Worm (Caenorhabditis elegans) whole organism, L4/young adult: ENCODE measurements around the gene fbxb-74.
A peak's percentile ranks its signal among the peaks of the same experiment; 100 is the strongest.

Experiments
- W03F9.2 ChIP-seq: fragments of 150-350 bp; optimal IDR thresholded peaks from 2 replicates; lab custom pipeline; 2014; ENCODE audit warnings: missing biosample characterization, missing genetic modification characterization
- dao-5 ChIP-seq: sonication (generic microtip); optimal IDR thresholded peaks from 2 replicates; lab custom pipeline; 2016; ENCODE audit warnings: missing genotype, missing genetic modification characterization, moderate library complexity, missing compliant biosample characterization
- him-1 ChIP-seq: sonication (generic microtip); optimal IDR thresholded peaks from 2 replicates; lab custom pipeline; 2016; ENCODE audit warnings: missing genotype, missing genetic modification reagents, missing genetic modification characterization, missing compliant biosample characterization

fbxb-74 gene

ce11 chrIV:4406054-4406539 lies 33.0 kb downstream of the fbxb-74 start:
- TF ChIP-seq dao-5 (tag; lab: Kevin White, UChicago) (no peak), him-1 (tag; lab: Kevin White, UChicago) (peak; percentile 24), W03F9.2 (tag; lab: Kevin White, UChicago) (no peak)

- no peak for TF ChIP-seq W03F9.2 (tag; lab: Kevin White, UChicago)
Measured at ce11 chrIV:4405126-4405525, 34.0 kb downstream of the fbxb-74 start, which contains the start of gene Y24D9A.7. Gene Y24D9A.7 (minus strand): TSS chrIV:4405171.

ce11 chrIV:4403870-4404269 lies 35.2 kb downstream of the fbxb-74 start:
- TF ChIP-seq him-1 (tag; lab: Kevin White, UChicago) (no peak), dao-5 (tag; lab: Kevin White, UChicago) (no peak), W03F9.2 (tag; lab: Kevin White, UChicago) (no peak)

ce11 chrIV:4402413-4402812 lies 36.7 kb downstream of the fbxb-74 start:
- no peak for TF ChIP-seq him-1 (tag; lab: Kevin White, UChicago)
- TF ChIP-seq W03F9.2 (tag; lab: Kevin White, UChicago): no peak
- no peak for TF ChIP-seq dao-5 (tag; lab: Kevin White, UChicago)

ce11 chrIV:4400350-4401326 lies 38.5 kb downstream of the fbxb-74 start, which contains the start of gene Y24D9A.6:
Gene Y24D9A.6 (minus strand): TSS chrIV:4400400.
- no peak for TF ChIP-seq him-1 (tag; lab: Kevin White, UChicago)
- no peak for TF ChIP-seq W03F9.2 (tag; lab: Kevin White, UChicago)
- no peak for TF ChIP-seq dao-5 (tag; lab: Kevin White, UChicago)

- TF ChIP-seq dao-5 (tag; lab: Kevin White, UChicago) (no peak), him-1 (tag; lab: Kevin White, UChicago) (no peak), W03F9.2 (tag; lab: Kevin White, UChicago) (no peak)
Measured at ce11 chrIV:4399418-4400136, 39.5 kb downstream of the fbxb-74 start.

- TF ChIP-seq him-1 (tag; lab: Kevin White, UChicago) (no peak), dao-5 (tag; lab: Kevin White, UChicago) (no peak), W03F9.2 (tag; lab: Kevin White, UChicago) (no peak)
Measured at ce11 chrIV:4398890-4399289, 40.2 kb downstream of the fbxb-74 start.

ce11 chrIV:4398420-4398819 lies 40.7 kb downstream of the fbxb-74 start:
- no peak for TF ChIP-seq him-1 (tag; lab: Kevin White, UChicago)

ce11 chrIV:4397586-4397985 lies 41.5 kb downstream of the fbxb-74 start:
- TF ChIP-seq him-1 (tag; lab: Kevin White, UChicago) (no peak), W03F9.2 (tag; lab: Kevin White, UChicago) (no peak), dao-5 (tag; lab: Kevin White, UChicago) (no peak)

ce11 chrIV:4397111-4397510 lies 42.0 kb downstream of the fbxb-74 start:
- TF ChIP-seq dao-5 (tag; lab: Kevin White, UChicago): no peak
- TF ChIP-seq him-1 (tag; lab: Kevin White, UChicago): no peak
- TF ChIP-seq W03F9.2 (tag; lab: Kevin White, UChicago): no peak

- TF ChIP-seq dao-5 (tag; lab: Kevin White, UChicago) (no peak), him-1 (tag; lab: Kevin White, UChicago) (no peak), W03F9.2 (tag; lab: Kevin White, UChicago) (no peak)
Measured at ce11 chrIV:4396052-4396821, 42.9 kb downstream of the fbxb-74 start.

- TF ChIP-seq him-1 (tag; lab: Kevin White, UChicago) (no peak), dao-5 (tag; lab: Kevin White, UChicago) (no peak), W03F9.2 (tag; lab: Kevin White, UChicago) (no peak)
Measured at ce11 chrIV:4395555-4395954, 43.5 kb downstream of the fbxb-74 start.
